Worm (Caenorhabditis elegans) whole organism, late embryonic: ENCODE results near the gene adt-2.

Experiments
- C08G9.2 ChIP-seq: sonication (generic microtip); optimal IDR thresholded peaks from 2 replicates; lab custom pipeline; 2016; ENCODE audit warnings: mild to moderate bottlenecking, missing genetic modification characterization, moderate library complexity, missing compliant biosample characterization
- C38D4.7 ChIP-seq: fragments of 200-800 bp; sonication (Bioruptor generic); optimal IDR thresholded peaks from 2 replicates; lab custom pipeline; 2018; ENCODE audit warnings: mild to moderate bottlenecking, missing genetic modification characterization, moderate library complexity, missing compliant biosample characterization
- F13H6.1 ChIP-seq: sonication (generic microtip); optimal IDR thresholded peaks from 2 replicates; lab custom pipeline; 2016; ENCODE audit warnings: missing genetic modification characterization, missing compliant biosample characterization
- K02D7.2 ChIP-seq: sonication (generic microtip); optimal IDR thresholded peaks from 2 replicates; lab custom pipeline; 2017; ENCODE audit warnings: mild to moderate bottlenecking, missing genetic modification characterization, missing compliant biosample characterization
- ama-1 ChIP-seq: fragments of 150-350 bp; optimal IDR thresholded peaks from 2 replicates; lab custom pipeline; 2014
- ceh-14 ChIP-seq: sonication (generic microtip); optimal IDR thresholded peaks from 2 replicates; lab custom pipeline; 2016; ENCODE audit warnings: missing genotype, missing genetic modification characterization, missing compliant biosample characterization
- ceh-19 ChIP-seq: fragments of 200-800 bp; sonication (Bioruptor generic); optimal IDR thresholded peaks from 2 replicates; lab custom pipeline; 2018; ENCODE audit warnings: mild to moderate bottlenecking, missing genetic modification characterization, missing compliant biosample characterization
- ceh-2 ChIP-seq: sonication (generic microtip); optimal IDR thresholded peaks from 2 replicates; lab custom pipeline; 2016; ENCODE audit warnings: missing genotype, missing genetic modification characterization, missing compliant biosample characterization
- ceh-22 ChIP-seq: sonication (generic microtip); optimal IDR thresholded peaks from 2 replicates; lab custom pipeline; 2017; ENCODE audit warnings: missing biosample characterization, missing genetic modification characterization
- ceh-24 ChIP-seq: sonication (generic microtip); optimal IDR thresholded peaks from 2 replicates; lab custom pipeline; 2016; ENCODE audit warnings: mild to moderate bottlenecking, missing genetic modification characterization, missing compliant biosample characterization
- ceh-31 ChIP-seq: sonication (generic microtip); optimal IDR thresholded peaks from 2 replicates; lab custom pipeline; 2016; ENCODE audit warnings: missing genetic modification characterization, missing compliant biosample characterization
- ceh-34 ChIP-seq: sonication (generic microtip); optimal IDR thresholded peaks from 2 replicates; lab custom pipeline; 2016; ENCODE audit warnings: mild to moderate bottlenecking, missing genetic modification characterization, missing compliant biosample characterization
- ceh-45 ChIP-seq: fragments of 200-800 bp; sonication (Bioruptor generic); IDR thresholded peaks from 2 replicates; pipeline ENCODE4 v1.3.6; 2022; ENCODE audit warnings: missing genetic modification reagents, missing genetic modification characterization, missing compliant biosample characterization
- dve-1 ChIP-seq: sonication (generic microtip); optimal IDR thresholded peaks from 2 replicates; lab custom pipeline; 2017; ENCODE audit warnings: antibody characterized with exemption, mild to moderate bottlenecking, missing genetic modification characterization, missing compliant biosample characterization
- elt-4 ChIP-seq: sonication (generic microtip); optimal IDR thresholded peaks from 2 replicates; lab custom pipeline; 2016; ENCODE audit warnings: missing genetic modification characterization, missing compliant biosample characterization
- eyg-1 ChIP-seq: sonication (generic microtip); optimal IDR thresholded peaks from 2 replicates; lab custom pipeline; 2016; ENCODE audit warnings: missing genotype, missing genetic modification characterization, missing compliant biosample characterization
- fax-1 ChIP-seq: sonication (generic microtip); optimal IDR thresholded peaks from 2 replicates; lab custom pipeline; 2016; ENCODE audit warnings: missing genotype, missing genetic modification characterization, missing compliant biosample characterization
- hlh-13 ChIP-seq: fragments of 200-800 bp; sonication (Bioruptor generic); optimal IDR thresholded peaks from 2 replicates; lab custom pipeline; 2018; ENCODE audit warnings: mild to moderate bottlenecking, missing genetic modification characterization, missing compliant biosample characterization
- hlh-30 ChIP-seq: sonication (generic microtip); optimal IDR thresholded peaks from 2 replicates; lab custom pipeline; 2017; ENCODE audit warnings: antibody characterized with exemption, missing genetic modification characterization, missing compliant biosample characterization; ENCODE audit not compliant: insufficient read depth
- hlh-6 ChIP-seq: sonication (generic microtip); optimal IDR thresholded peaks from 2 replicates; lab custom pipeline; 2016; ENCODE audit warnings: missing genotype, missing genetic modification characterization, missing compliant biosample characterization
- lim-6 ChIP-seq: sonication (generic microtip); optimal IDR thresholded peaks from 2 replicates; lab custom pipeline; 2016; ENCODE audit warnings: missing genetic modification characterization, missing compliant biosample characterization
- lin-11 ChIP-seq: fragments of 200-800 bp; sonication (Bioruptor generic); optimal IDR thresholded peaks from 2 replicates; lab custom pipeline; 2018; ENCODE audit warnings: mild to moderate bottlenecking, missing genetic modification characterization, missing compliant biosample characterization
- madf-2 ChIP-seq: sonication (generic microtip); optimal IDR thresholded peaks from 2 replicates; lab custom pipeline; 2017; ENCODE audit warnings: missing genetic modification characterization, missing compliant biosample characterization
- mec-3 ChIP-seq: sonication (generic microtip); optimal IDR thresholded peaks from 2 replicates; lab custom pipeline; 2016; ENCODE audit warnings: borderline replicate concordance, missing genetic modification characterization, missing compliant biosample characterization
- nhr-11 ChIP-seq: fragments of 150-350 bp; optimal IDR thresholded peaks from 2 replicates; lab custom pipeline; 2014; ENCODE audit warnings: missing biosample characterization, missing genetic modification characterization
- odd-2 ChIP-seq: sonication (generic microtip); optimal IDR thresholded peaks from 2 replicates; lab custom pipeline; 2017; ENCODE audit warnings: antibody characterized with exemption, mild to moderate bottlenecking, missing genetic modification characterization, missing compliant biosample characterization
- pag-3 ChIP-seq: sonication (generic microtip); optimal IDR thresholded peaks from 2 replicates; lab custom pipeline; 2016; ENCODE audit warnings: missing compliant biosample characterization, missing genetic modification characterization, borderline replicate concordance
- pat-9 ChIP-seq: fragments of 200-800 bp; sonication (Bioruptor generic); optimal IDR thresholded peaks from 2 replicates; lab custom pipeline; 2018; ENCODE audit warnings: mild to moderate bottlenecking, missing genetic modification characterization, moderate library complexity, missing compliant biosample characterization
- pha-4 ChIP-seq: fragments of 150-350 bp; optimal IDR thresholded peaks from 2 replicates; lab custom pipeline; 2018; ENCODE audit warnings: missing biosample characterization, missing genetic modification reagents, missing genetic modification characterization
- pqm-1 ChIP-seq: sonication (generic microtip); optimal IDR thresholded peaks from 2 replicates; lab custom pipeline; 2016; ENCODE audit warnings: missing genetic modification characterization, missing compliant biosample characterization
- ref-2 ChIP-seq: sonication (generic microtip); optimal IDR thresholded peaks from 2 replicates; lab custom pipeline; 2016; ENCODE audit warnings: missing genetic modification characterization, missing compliant biosample characterization
- rnt-1 ChIP-seq: sonication (generic microtip); optimal IDR thresholded peaks from 2 replicates; lab custom pipeline; 2016; ENCODE audit warnings: missing genetic modification characterization, missing compliant biosample characterization
- sdc-2 ChIP-seq: sonication (generic microtip); optimal IDR thresholded peaks from 2 replicates; lab custom pipeline; 2016; ENCODE audit warnings: missing genotype, missing genetic modification characterization, missing compliant biosample characterization
- sox-2 ChIP-seq: fragments of 200-800 bp; sonication (Bioruptor generic); IDR thresholded peaks from 2 replicates; pipeline ENCODE4 v1.3.6; 2022; ENCODE audit warnings: missing genetic modification reagents, missing genetic modification characterization, missing compliant biosample characterization
- syd-9 ChIP-seq: sonication (generic microtip); optimal IDR thresholded peaks from 2 replicates; lab custom pipeline; 2016; ENCODE audit warnings: mild to moderate bottlenecking, missing genetic modification characterization, moderate library complexity, missing compliant biosample characterization
- tbx-2 ChIP-seq: sonication (generic microtip); optimal IDR thresholded peaks from 2 replicates; lab custom pipeline; 2016; ENCODE audit warnings: missing genetic modification characterization, missing compliant biosample characterization
- unc-3 ChIP-seq, 2 experiments: fragments of 200-800 bp in 1 of 2; sonication (Bioruptor generic) in 1 of 2; sonication (generic microtip) in 1 of 2; conservative IDR thresholded peaks in 1 of 2; optimal IDR thresholded peaks in 1 of 2; 2 replicates each; pipeline versions ENCODE4 v1.3.6 to Lab custom; 2016 to 2022; ENCODE audit warnings: missing compliant biosample characterization in 2 of 2, missing genetic modification characterization in 2 of 2, missing genetic modification reagents in 1 of 2
- unc-42 ChIP-seq: sonication (generic microtip); optimal IDR thresholded peaks from 2 replicates; lab custom pipeline; 2016; ENCODE audit warnings: missing genotype, missing genetic modification characterization, missing compliant biosample characterization
- unc-55 ChIP-seq: sonication (generic microtip); optimal IDR thresholded peaks from 2 replicates; lab custom pipeline; 2017; ENCODE audit warnings: missing biosample characterization, missing genetic modification reagents, missing genetic modification characterization
- zip-5 ChIP-seq: sonication (generic microtip); optimal IDR thresholded peaks from 2 replicates; lab custom pipeline; 2016; ENCODE audit warnings: missing genetic modification characterization, missing compliant biosample characterization
- ztf-16 ChIP-seq: sonication (generic microtip); optimal IDR thresholded peaks from 2 replicates; lab custom pipeline; 2017; ENCODE audit warnings: missing genetic modification characterization, missing compliant biosample characterization

adt-2 gene

DNA sequence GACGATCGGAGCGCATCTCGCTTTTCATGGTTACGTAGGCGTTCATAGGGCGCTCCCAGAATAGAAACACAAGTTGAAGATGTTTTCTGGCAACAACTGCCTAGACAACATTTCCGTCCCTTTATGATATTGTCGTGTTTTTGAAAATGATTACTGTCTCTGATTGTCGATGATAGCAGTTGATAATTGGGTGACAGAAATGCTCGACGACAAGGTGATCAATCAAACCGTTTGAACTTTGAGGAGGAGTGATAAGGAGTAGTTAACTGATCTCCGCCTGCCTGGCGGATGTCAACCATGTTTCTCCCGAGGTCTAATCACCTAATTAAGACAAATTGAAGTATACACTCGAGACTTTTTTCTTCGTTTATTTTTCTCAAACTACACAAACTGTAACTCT lies 2.1 kb upstream of the adt-2 start:
- TF ChIP-seq ceh-34 (tag; lab: Kevin White, UChicago) (no peak), madf-2 (tag; lab: Kevin White, UChicago) (no peak), ama-1 (lab: Kevin White, UChicago) (no peak), K02D7.2 (no peak), ceh-45 (GFP tag; lab: Robert Waterston, UW) (no peak), syd-9 (tag; lab: Kevin White, UChicago) (no peak), hlh-30 (tag; lab: Kevin White, UChicago) (no peak), sdc-2 (tag; lab: Kevin White, UChicago) (no peak), eyg-1 (tag; lab: Kevin White, UChicago) (no peak), lim-6 (no peak), zip-5 (tag; lab: Kevin White, UChicago) (no peak), ceh-14 (tag; lab: Kevin White, UChicago) (no peak), ceh-2 (tag; lab: Kevin White, UChicago) (no peak)

DNA sequence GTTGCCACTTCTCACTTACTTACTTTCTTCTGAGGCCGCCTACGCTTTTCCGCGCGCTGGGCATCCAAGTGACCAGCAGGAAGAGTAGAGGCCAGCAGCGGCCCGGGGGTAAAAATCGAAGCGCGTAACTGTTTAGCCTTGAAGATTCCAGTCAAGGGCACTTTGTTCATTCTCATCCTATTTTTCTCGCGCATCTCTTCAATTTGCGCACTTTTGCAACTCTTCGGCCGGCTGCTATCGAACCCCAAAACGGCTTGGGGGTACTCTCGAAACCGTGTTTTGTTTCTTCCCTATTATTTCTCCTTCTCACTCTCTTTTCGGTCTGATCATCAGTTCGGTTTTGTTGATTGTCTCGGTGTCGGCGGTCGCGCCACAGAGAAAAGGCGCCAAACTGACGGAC lies 579 bp downstream of the adt-2 start:
- TF ChIP-seq ztf-16 (no peak), C08G9.2 (tag; lab: Kevin White, UChicago) (peak; percentile 29), elt-4 (tag; lab: Kevin White, UChicago) (no peak)

DNA sequence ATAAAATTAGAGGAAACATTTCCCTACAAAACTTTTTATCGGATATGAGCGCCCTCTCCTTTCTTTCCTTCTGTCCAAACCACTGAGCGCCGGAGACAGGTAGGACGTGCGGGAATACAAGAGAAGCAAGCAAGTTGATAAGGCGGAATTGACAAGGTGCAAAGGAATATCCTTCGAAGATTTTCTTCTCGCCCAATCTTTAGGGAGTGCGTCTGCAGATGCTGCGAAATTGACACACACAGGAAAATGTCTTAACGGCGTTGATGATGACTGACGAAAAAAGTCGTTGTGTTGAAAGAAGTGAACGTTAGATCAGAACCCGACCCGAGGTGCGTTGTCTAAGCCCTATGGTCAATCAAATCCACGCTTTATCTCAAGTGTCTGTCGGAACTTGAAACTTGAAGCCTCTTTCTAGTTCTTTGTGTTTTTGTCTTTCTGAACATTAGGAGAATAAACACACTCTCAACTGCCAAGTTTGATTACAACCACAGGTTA lies 1.8 kb downstream of the adt-2 start:
- TF ChIP-seq hlh-13 (no peak), ceh-19 (GFP tag; lab: Kevin White, UChicago) (no peak), C08G9.2 (tag; lab: Kevin White, UChicago) (no peak), tbx-2 (tag; lab: Kevin White, UChicago) (no peak), ceh-14 (tag; lab: Kevin White, UChicago) (no peak), odd-2 (no peak), mec-3 (tag; lab: Kevin White, UChicago) (no peak), ceh-45 (GFP tag; lab: Robert Waterston, UW) (no peak), unc-55 (GFP tag; lab: Kevin White, UChicago) (no peak), sox-2 (GFP tag; lab: Robert Waterston, UW) (no peak), zip-5 (tag; lab: Kevin White, UChicago) (no peak), ceh-24 (tag; lab: Kevin White, UChicago) (no peak), unc-3 (GFP tag; conservative IDR thresholded peaks at IDR 0.05; lab: Robert Waterston, UW) (no peak), unc-3 (tag; optimal IDR thresholded peaks at IDR 0.05; lab: Kevin White, UChicago) (no peak), unc-42 (tag; lab: Kevin White, UChicago) (no peak), pha-4 (tag; lab: Kevin White, UChicago) (no peak), eyg-1 (tag; lab: Kevin White, UChicago) (no peak), pat-9 (no peak), hlh-30 (tag; lab: Kevin White, UChicago) (no peak), fax-1 (tag; lab: Kevin White, UChicago) (no peak)

DNA sequence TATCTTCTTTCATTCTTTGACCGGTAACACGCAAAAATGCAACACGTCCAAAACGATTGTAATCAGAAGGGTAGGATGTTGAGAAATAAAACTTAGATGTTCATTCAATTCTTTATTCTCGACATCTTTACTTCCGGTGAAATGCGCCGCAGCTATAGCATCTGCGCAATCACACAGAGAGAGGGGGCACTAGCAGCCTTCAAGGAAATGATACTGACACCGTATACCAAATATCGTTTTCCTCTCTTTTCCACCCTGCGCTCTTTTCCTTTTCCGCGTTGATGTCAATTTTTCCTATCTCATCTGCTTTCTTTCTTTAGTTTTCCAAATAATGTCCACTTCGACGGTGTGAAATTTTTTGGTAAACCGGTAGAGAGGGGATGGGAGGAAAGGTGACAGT lies 4.7 kb downstream of the adt-2 start:
- TF ChIP-seq lin-11 (tag; lab: Kevin White, UChicago) (no peak), pqm-1 (no peak), ceh-22 (tag; lab: Kevin White, UChicago) (no peak), fax-1 (tag; lab: Kevin White, UChicago) (no peak), C38D4.7 (GFP tag; lab: Kevin White, UChicago) (no peak), nhr-11 (no peak), ref-2 (tag; lab: Kevin White, UChicago) (no peak), F13H6.1 (tag; lab: Kevin White, UChicago) (no peak), pag-3 (tag; lab: Kevin White, UChicago) (no peak), hlh-6 (tag; lab: Kevin White, UChicago) (no peak), dve-1 (tag; lab: Kevin White, UChicago) (no peak), rnt-1 (tag; lab: Kevin White, UChicago) (no peak), lim-6 (no peak), ceh-31 (tag; lab: Kevin White, UChicago) (no peak)
